Fruit fly (Drosophila melanogaster) whole organism, embryonic: Measurements from ENCODE around the gene CG32573.

Experiments
- Abd-B ChIP-seq: fragments of 200-800 bp; sonication (Bioruptor generic); optimal IDR thresholded peaks from 2 replicates; lab custom pipeline; 2018; ENCODE audit warnings: missing biosample characterization, mild to moderate bottlenecking, missing genetic modification characterization, moderate library complexity
- BEAF-32 ChIP-seq: fragments of 200-800 bp; sonication (Bioruptor generic); optimal IDR thresholded peaks from 3 replicates; lab custom pipeline; 2017; ENCODE audit warnings: missing biosample characterization, missing genetic modification characterization, mild to moderate bottlenecking, moderate library complexity, missing genetic modification reagents
- C15 ChIP-seq: fragments of 200-800 bp; sonication (Bioruptor generic); IDR thresholded peaks from 3 replicates; pipeline ENCODE4 v1.3.6; 2022; ENCODE audit warnings: missing biosample characterization, missing genetic modification characterization
- CG1024 ChIP-seq: fragments of 200-800 bp; sonication (Bioruptor generic); IDR thresholded peaks from 2 replicates; pipeline ENCODE4 v1.3.6; 2022; ENCODE audit warnings: missing biosample characterization, missing genetic modification characterization
- CG12659 ChIP-seq: fragments of 200-800 bp; sonication (Bioruptor generic); optimal IDR thresholded peaks from 3 replicates; lab custom pipeline; 2017; ENCODE audit warnings: mild to moderate bottlenecking, missing biosample characterization, missing genetic modification reagents, missing genetic modification characterization
- CG13894 ChIP-seq: fragments of 200-800 bp; sonication (Bioruptor generic); optimal IDR thresholded peaks from 3 replicates; lab custom pipeline; 2018; ENCODE audit warnings: missing biosample characterization, mild to moderate bottlenecking, missing genetic modification characterization, moderate library complexity
- CG1529 ChIP-seq: fragments of 200-800 bp; sonication (Bioruptor generic); optimal IDR thresholded peaks from 3 replicates; lab custom pipeline; 2018; ENCODE audit warnings: missing biosample characterization, missing genetic modification characterization
- CG15514 ChIP-seq: fragments of 200-800 bp; sonication (Bioruptor generic); optimal IDR thresholded peaks from 3 replicates; lab custom pipeline; 2017; ENCODE audit warnings: missing biosample characterization, missing genetic modification characterization, mild to moderate bottlenecking, moderate library complexity, missing genetic modification reagents
- CG1603 ChIP-seq: fragments of 200-800 bp; sonication (Bioruptor generic); optimal IDR thresholded peaks from 2 replicates; lab custom pipeline; 2019; ENCODE audit warnings: missing biosample characterization, mild to moderate bottlenecking, missing genetic modification characterization, moderate library complexity
- CG17186 ChIP-seq: fragments of 200-800 bp; sonication (Bioruptor generic); optimal IDR thresholded peaks from 3 replicates; lab custom pipeline; 2017; ENCODE audit warnings: missing biosample characterization, missing genetic modification reagents, missing genetic modification characterization
- CG18011 ChIP-seq: fragments of 200-800 bp; sonication (Bioruptor generic); optimal IDR thresholded peaks from 2 replicates; lab custom pipeline; 2017; ENCODE audit warnings: missing biosample characterization, missing genetic modification characterization, mild to moderate bottlenecking, moderate library complexity, missing genotype
- CG2199 ChIP-seq: fragments of 200-800 bp; sonication (Bioruptor generic); IDR thresholded peaks from 3 replicates; pipeline ENCODE4 v1.3.6; 2022; ENCODE audit warnings: missing biosample characterization, missing genetic modification characterization
- CG31388 ChIP-seq: fragments of 200-800 bp; sonication (Bioruptor generic); optimal IDR thresholded peaks from 2 replicates; lab custom pipeline; 2016; ENCODE audit warnings: missing biosample characterization, missing genetic modification characterization
- CG33213 ChIP-seq: fragments of 200-800 bp; sonication (Bioruptor generic); optimal IDR thresholded peaks from 3 replicates; lab custom pipeline; 2016; ENCODE audit warnings: missing biosample characterization, missing genetic modification characterization
- CG6254 ChIP-seq: fragments of 200-800 bp; sonication (Bioruptor generic); optimal IDR thresholded peaks from 3 replicates; lab custom pipeline; 2017; ENCODE audit warnings: mild to moderate bottlenecking, missing biosample characterization, missing genetic modification reagents, missing genetic modification characterization
- CG7745 ChIP-seq: fragments of 200-800 bp; sonication (Bioruptor generic); optimal IDR thresholded peaks from 2 replicates; lab custom pipeline; 2018; ENCODE audit warnings: missing biosample characterization, mild to moderate bottlenecking, missing genetic modification characterization, moderate library complexity
- CG7839 ChIP-seq: fragments of 200-800 bp; sonication (Bioruptor generic); optimal IDR thresholded peaks from 3 replicates; lab custom pipeline; 2018; ENCODE audit warnings: missing biosample characterization, mild to moderate bottlenecking, missing genetic modification characterization, moderate library complexity
- CG7963 ChIP-seq: fragments of 200-800 bp; sonication (Bioruptor generic); IDR thresholded peaks from 3 replicates; pipeline ENCODE4 v1.3.6; 2022; ENCODE audit warnings: missing biosample characterization, missing genetic modification characterization; ENCODE audit not compliant: partially characterized antibody
- CTCF ChIP-seq: fragments of 200-800 bp; sonication (Bioruptor generic); optimal IDR thresholded peaks from 2 replicates; lab custom pipeline; 2017; ENCODE audit warnings: missing biosample characterization, mild to moderate bottlenecking, missing genetic modification characterization, moderate library complexity
- CoRest ChIP-seq: fragments of 200-800 bp; sonication (Bioruptor generic); optimal IDR thresholded peaks from 3 replicates; lab custom pipeline; 2018; ENCODE audit warnings: missing biosample characterization, mild to moderate bottlenecking, missing genetic modification characterization, moderate library complexity
- Doc3 ChIP-seq: fragments of 200-800 bp; sonication (Bioruptor generic); IDR thresholded peaks from 3 replicates; pipeline ENCODE4 v1.3.6; 2022; ENCODE audit warnings: missing biosample characterization, missing genetic modification characterization; ENCODE audit not compliant: partially characterized antibody
- Dp ChIP-seq: fragments of 200-800 bp; sonication (Bioruptor generic); optimal IDR thresholded peaks from 2 replicates; lab custom pipeline; 2018; ENCODE audit warnings: missing biosample characterization, mild to moderate bottlenecking, missing genetic modification characterization, moderate library complexity
- Dref ChIP-seq: fragments of 200-800 bp; sonication (Bioruptor generic); IDR thresholded peaks from 2 replicates; pipeline ENCODE4 v1.3.6; 2022; ENCODE audit warnings: missing biosample characterization, missing genetic modification characterization
- Fer3 ChIP-seq: fragments of 200-800 bp; sonication (Bioruptor generic); optimal IDR thresholded peaks from 2 replicates; lab custom pipeline; 2018; ENCODE audit warnings: missing biosample characterization, mild to moderate bottlenecking, missing genetic modification characterization, moderate library complexity
- H2.0 ChIP-seq: fragments of 200-800 bp; sonication (Bioruptor generic); IDR thresholded peaks from 2 replicates; pipeline ENCODE4 v1.3.6; 2022; ENCODE audit warnings: missing biosample characterization, missing genetic modification characterization
- HmgZ ChIP-seq: fragments of 200-800 bp; sonication (Bioruptor generic); optimal IDR thresholded peaks from 2 replicates; lab custom pipeline; 2018; ENCODE audit warnings: missing biosample characterization, mild to moderate bottlenecking, missing genetic modification characterization
- Hr51 ChIP-seq, 2 experiments: fragments of 200-800 bp; sonication (Bioruptor generic); optimal IDR thresholded peaks; 2 replicates in 1 of 2; 3 replicates in 1 of 2; lab custom pipeline; 2016 to 2018; ENCODE audit warnings: missing biosample characterization in 2 of 2, missing genetic modification characterization in 2 of 2, mild to moderate bottlenecking in 1 of 2, moderate library complexity in 1 of 2
- Jarid2 ChIP-seq: fragments of 200-800 bp; sonication (Bioruptor generic); optimal IDR thresholded peaks from 3 replicates; lab custom pipeline; 2017; ENCODE audit warnings: mild to moderate bottlenecking, missing biosample characterization, missing genetic modification reagents, missing genetic modification characterization
- Lhr ChIP-seq: fragments of 200-800 bp; sonication (Bioruptor generic); optimal IDR thresholded peaks from 3 replicates; lab custom pipeline; 2017; ENCODE audit warnings: mild to moderate bottlenecking, missing biosample characterization, missing genetic modification reagents, missing genetic modification characterization
- MBD-R2 ChIP-seq: fragments of 200-800 bp; sonication (Bioruptor generic); IDR thresholded peaks from 2 replicates; pipeline ENCODE4 v1.3.6; 2022; ENCODE audit warnings: missing biosample characterization, missing genetic modification characterization
- Neu2 ChIP-seq: fragments of 200-800 bp; sonication (Bioruptor generic); optimal IDR thresholded peaks from 3 replicates; lab custom pipeline; 2016; ENCODE audit warnings: missing biosample characterization, missing genetic modification characterization, borderline replicate concordance
- Opbp ChIP-seq: fragments of 200-800 bp; sonication (Bioruptor generic); IDR thresholded peaks from 3 replicates; pipeline ENCODE4 v1.3.6; 2022; ENCODE audit warnings: missing biosample characterization, missing genetic modification characterization; ENCODE audit not compliant: partially characterized antibody
- Sry-δ ChIP-seq: fragments of 200-800 bp; sonication (Bioruptor generic); optimal IDR thresholded peaks from 2 replicates; lab custom pipeline; 2016; ENCODE audit warnings: missing biosample characterization, missing genetic modification characterization
- amos ChIP-seq: fragments of 200-800 bp; sonication (Bioruptor generic); IDR thresholded peaks from 2 replicates; pipeline ENCODE4 v1.3.6; 2022; ENCODE audit warnings: missing biosample characterization, missing genetic modification characterization; ENCODE audit not compliant: partially characterized antibody
- bcd ChIP-seq: fragments of 200-800 bp; sonication (Bioruptor generic); optimal IDR thresholded peaks from 2 replicates; lab custom pipeline; 2017; ENCODE audit warnings: missing biosample characterization, mild to moderate bottlenecking, missing genetic modification characterization
- ewg ChIP-seq: fragments of 200-800 bp; sonication (Bioruptor generic); optimal IDR thresholded peaks from 3 replicates; lab custom pipeline; 2017; ENCODE audit warnings: mild to moderate bottlenecking, missing biosample characterization, missing genetic modification reagents, missing genetic modification characterization
- fu2 ChIP-seq: fragments of 200-800 bp; sonication (Bioruptor generic); optimal IDR thresholded peaks from 2 replicates; lab custom pipeline; 2016; ENCODE audit warnings: missing biosample characterization, missing genetic modification characterization
- ind ChIP-seq: fragments of 200-800 bp; sonication (Bioruptor generic); optimal IDR thresholded peaks from 3 replicates; lab custom pipeline; 2016; ENCODE audit warnings: missing biosample characterization, missing genetic modification characterization
- nmo ChIP-seq: fragments of 200-800 bp; sonication (Bioruptor generic); optimal IDR thresholded peaks from 2 replicates; lab custom pipeline; 2018; ENCODE audit warnings: missing biosample characterization, mild to moderate bottlenecking, missing genetic modification characterization, moderate library complexity
- pan ChIP-seq, 4 experiments: fragments of >200 bp in 3 of 4; fragments of 200-800 bp in 1 of 4; sonication (Bioruptor generic) in 1 of 4; optimal IDR thresholded peaks in 3 of 4; IDR thresholded peaks in 1 of 4; 2 replicates each; pipeline versions ENCODE4 v1.3.6 to Lab custom; 2017 to 2022; ENCODE audit warnings: missing biosample characterization in 2 of 4, missing genetic modification characterization in 2 of 4, mixed read lengths in 1 of 4
- pfk ChIP-seq: fragments of 200-800 bp; sonication (Bioruptor generic); optimal IDR thresholded peaks from 2 replicates; lab custom pipeline; 2018; ENCODE audit warnings: missing biosample characterization, mild to moderate bottlenecking, missing genetic modification characterization, moderate library complexity
- prd ChIP-seq, 3 experiments: fragments of >200 bp in 2 of 3; fragments of 200-800 bp in 1 of 3; sonication (Bioruptor generic) in 1 of 3; optimal IDR thresholded peaks in 2 of 3; IDR thresholded peaks in 1 of 3; 2 replicates in 2 of 3; 3 replicates in 1 of 3; pipeline versions ENCODE4 v1.3.6 to Lab custom; 2017 to 2022; ENCODE audit warnings: missing biosample characterization in 1 of 3, missing genetic modification characterization in 1 of 3
- pum ChIP-seq: fragments of 200-800 bp; sonication (Bioruptor generic); optimal IDR thresholded peaks from 2 replicates; lab custom pipeline; 2016; ENCODE audit warnings: missing biosample characterization, missing genetic modification characterization
- row ChIP-seq: fragments of 200-800 bp; sonication (Bioruptor generic); IDR thresholded peaks from 3 replicates; pipeline ENCODE4 v1.3.6; 2022; ENCODE audit warnings: missing biosample characterization, missing genetic modification characterization
- slp2 ChIP-seq: fragments of 200-800 bp; sonication (Bioruptor generic); optimal IDR thresholded peaks from 2 replicates; lab custom pipeline; 2016; ENCODE audit warnings: missing biosample characterization, missing genetic modification characterization
- ssp ChIP-seq: fragments of 200-800 bp; sonication (Bioruptor generic); IDR thresholded peaks from 2 replicates; pipeline ENCODE4 v1.3.6; 2022; ENCODE audit warnings: missing biosample characterization, missing genetic modification characterization
- twi ChIP-seq: fragments of 200-800 bp; optimal IDR thresholded peaks from 2 replicates; lab custom pipeline; 2019; ENCODE audit warnings: missing biosample characterization, mild to moderate bottlenecking, missing genetic modification characterization, moderate library complexity
- wdn ChIP-seq: fragments of 200-800 bp; sonication (Bioruptor generic); IDR thresholded peaks from 2 replicates; pipeline ENCODE4 v1.3.6; 2022; ENCODE audit warnings: missing biosample characterization, missing genetic modification characterization

The CG32573 gene

dm6 chrX:16695658-16696181, 44.5 kb downstream of the CG32573 start, which contains the start of gene CG4678 (continued):
- TF ChIP-seq Abd-B (GFP tag; lab: Kevin White, UChicago) (peak; percentile 44), ewg (peak; percentile 0), Jarid2 (GFP tag; lab: Kevin White, UChicago) (peak; percentile 29), CG17186 (GFP tag; lab: Kevin White, UChicago) (no peak), CG1529 (GFP tag; lab: Kevin White, UChicago) (no peak), Sry-δ (peak; percentile 9), Lhr (GFP tag; lab: Kevin White, UChicago) (peak; percentile 43), CG6254 (GFP tag; lab: Kevin White, UChicago) (peak; percentile 14), Fer3 (tag; lab: Kevin White, UChicago) (no peak), CG2199 (peak; percentile 79; the same call in 2 of the 3 replicates), CG7839 (tag; lab: Kevin White, UChicago) (no peak), pfk (GFP tag; lab: Kevin White, UChicago) (no peak), CG18011 (GFP tag; lab: Kevin White, UChicago) (peak; percentile 99), HmgZ (peak; percentile 20), MBD-R2 (GFP tag; lab: Robert Waterston, UW) (peak; percentile 35; the same call in 1 of the 2 replicates), Neu2 (GFP tag; lab: Kevin White, UChicago) (no peak), CG13894 (tag; lab: Kevin White, UChicago) (no peak), bcd (GFP tag; lab: Kevin White, UChicago) (no peak), row (GFP tag; lab: Robert Waterston, UW) (0 out of 3 replicates have a peak, but pooled peaks have one; percentile 20), Opbp (GFP tag; lab: Robert Waterston, UW) (peak; percentile 52; the same call in 2 of the 3 replicates), nmo (GFP tag; lab: Kevin White, UChicago) (peak; percentile 20), ssp (peak; percentile 31; the same call in 1 of the 2 replicates), ind (no peak), amos (GFP tag; lab: Robert Waterston, UW) (peak; percentile 32; the same call in 1 of the 2 replicates), BEAF-32 (GFP tag; lab: Kevin White, UChicago) (peak; percentile 28), fu2 (GFP tag; lab: Kevin White, UChicago) (no peak), Dref (GFP tag; lab: Robert Waterston, UW) (peak; percentile 46; the same call in 1 of the 2 replicates), CG31388 (GFP tag; lab: Kevin White, UChicago) (no peak), Hr51 (GFP tag; optimal IDR thresholded peaks at IDR 0.05; lab: Kevin White, UChicago) (peak in 1 of 2 experiments; percentile 12), H2.0 (GFP tag; lab: Robert Waterston, UW) (no peak), CG15514 (GFP tag; lab: Kevin White, UChicago) (peak; percentile 24), pum (no peak), CG7963 (GFP tag; lab: Robert Waterston, UW) (no peak), CG33213 (peak; percentile 58), prd (optimal IDR thresholded peaks at IDR 0.05; lab: Kevin White, UChicago) (no peak), prd (GFP tag; IDR thresholded peaks at IDR 0.05; lab: Robert Waterston, UW) (no peak), twi (tag; lab: Kevin White, UChicago) (no peak), wdn (GFP tag; lab: Robert Waterston, UW) (no peak), CG12659 (GFP tag; lab: Kevin White, UChicago) (peak; percentile 36), CTCF (GFP tag; lab: Kevin White, UChicago) (peak; percentile 56), CoRest (tag; lab: Kevin White, UChicago) (peak; percentile 42), Doc3 (GFP tag; lab: Robert Waterston, UW) (no peak), CG7745 (tag; lab: Kevin White, UChicago) (no peak), pan (optimal IDR thresholded peaks at IDR 0.05; lab: Kevin White, UChicago) (no peak), pan (GFP tag; optimal IDR thresholded peaks at IDR 0.05 in 1 of 2, IDR thresholded peaks at IDR 0.05 in 1 of 2) (no peak), CG1024 (GFP tag; lab: Robert Waterston, UW) (no peak), C15 (GFP tag; lab: Robert Waterston, UW) (no peak), CG1603 (peak; percentile 49), Dp (GFP tag; lab: Kevin White, UChicago) (peak; percentile 83), slp2 (GFP tag; lab: Kevin White, UChicago) (no peak)
